Fruit fly (Drosophila melanogaster) whole organism, pupa: ENCODE data around the gene Ada2b.

Experiments
- CG10348 ChIP-seq: fragments of 200-800 bp; sonication (Bioruptor generic); IDR thresholded peaks from 2 replicates; pipeline ENCODE4 v1.3.6; 2022; ENCODE audit warnings: missing biosample characterization, missing genetic modification characterization
- CG12605 ChIP-seq: fragments of 200-800 bp; sonication (Bioruptor generic); IDR thresholded peaks from 2 replicates; pipeline ENCODE4 v1.3.6; 2022; ENCODE audit warnings: missing biosample characterization, missing genetic modification characterization
- CG14655 ChIP-seq: fragments of 200-800 bp; sonication (Bioruptor generic); optimal IDR thresholded peaks from 3 replicates; lab custom pipeline; 2017; ENCODE audit warnings: mild to moderate bottlenecking, missing biosample characterization, missing genetic modification reagents, missing genetic modification characterization
- D1 ChIP-seq: fragments of 200-800 bp; sonication (Bioruptor generic); optimal IDR thresholded peaks from 2 replicates; lab custom pipeline; 2018; ENCODE audit warnings: missing biosample characterization, mild to moderate bottlenecking, missing genetic modification characterization, moderate library complexity
- Snoo ChIP-seq: fragments of 200-800 bp; sonication (Bioruptor generic); optimal IDR thresholded peaks from 3 replicates; lab custom pipeline; 2017; ENCODE audit warnings: missing biosample characterization, mild to moderate bottlenecking, missing genetic modification characterization, inconsistent platforms
- fd96Ca ChIP-seq: fragments of 200-800 bp; sonication (Bioruptor generic); IDR thresholded peaks from 3 replicates; pipeline ENCODE4 v1.3.6; 2022; ENCODE audit warnings: missing biosample characterization, missing genetic modification characterization

DNA sequence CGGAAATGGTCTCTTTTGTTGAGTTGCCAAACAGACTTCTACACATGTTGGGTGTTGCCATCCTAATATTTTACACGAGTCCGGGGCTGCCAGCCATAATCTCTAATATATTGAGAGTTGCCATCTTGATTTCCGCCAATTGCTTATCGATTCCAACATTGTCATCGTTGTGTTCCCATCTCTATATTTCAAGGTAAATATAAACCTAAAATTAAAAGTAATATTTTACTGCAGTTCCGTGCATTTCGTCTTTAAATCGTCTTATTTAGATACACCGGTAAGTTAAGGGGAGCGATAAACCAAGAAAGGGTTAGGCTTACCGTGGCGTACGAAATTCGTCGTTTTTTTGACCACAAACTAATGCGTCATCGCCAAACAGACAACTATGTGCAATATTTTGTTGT is 6.9 kb downstream of the Ada2b start, which contains the start of gene PolI:
- no peak for TF ChIP-seq D1 (tag; lab: Kevin White, UChicago)
- TF ChIP-seq CG10348 (GFP tag; lab: Robert Waterston, UW), result no peak
- no peak for TF ChIP-seq fd96Ca (GFP tag; lab: Robert Waterston, UW)
- TF ChIP-seq CG12605 (GFP tag; lab: Robert Waterston, UW), result no peak
- no peak for TF ChIP-seq Snoo (tag; lab: Kevin White, UChicago)
- TF ChIP-seq CG14655, result no peak
